Fruit fly (Drosophila melanogaster) whole organism, embryonic: Measurements from ENCODE around the gene Pcif1.

ENCODE experiments used
- Atf6 ChIP-seq: fragments of 200-800 bp; sonication (Bioruptor generic); IDR thresholded peaks from 2 replicates; pipeline ENCODE4 v1.3.6; 2022; ENCODE audit warnings: missing biosample characterization, missing genetic modification characterization
- CG1024 ChIP-seq: fragments of 200-800 bp; sonication (Bioruptor generic); IDR thresholded peaks from 2 replicates; pipeline ENCODE4 v1.3.6; 2022; ENCODE audit warnings: missing biosample characterization, missing genetic modification characterization
- CG10274 ChIP-seq: fragments of 200-800 bp; sonication (Bioruptor generic); optimal IDR thresholded peaks from 3 replicates; lab custom pipeline; 2017; ENCODE audit warnings: missing biosample characterization, mild to moderate bottlenecking, missing genetic modification characterization
- CG12391 ChIP-seq: fragments of 200-800 bp; sonication (Bioruptor generic); optimal IDR thresholded peaks from 3 replicates; lab custom pipeline; 2018; ENCODE audit warnings: missing biosample characterization, mild to moderate bottlenecking, missing genetic modification characterization, moderate library complexity
- CG14860 ChIP-seq: fragments of 200-800 bp; sonication (Bioruptor generic); IDR thresholded peaks from 3 replicates; pipeline ENCODE4 v1.3.6; 2022; ENCODE audit warnings: missing biosample characterization, missing genetic modification characterization; ENCODE audit not compliant: partially characterized antibody
- CG1529 ChIP-seq: fragments of 200-800 bp; sonication (Bioruptor generic); optimal IDR thresholded peaks from 3 replicates; lab custom pipeline; 2018; ENCODE audit warnings: missing biosample characterization, missing genetic modification characterization
- CG15696 ChIP-seq: fragments of 200-800 bp; sonication (Bioruptor generic); optimal IDR thresholded peaks from 2 replicates; lab custom pipeline; 2019; ENCODE audit warnings: missing biosample characterization, mild to moderate bottlenecking, missing genetic modification characterization, moderate library complexity
- CG1603 ChIP-seq: fragments of 200-800 bp; sonication (Bioruptor generic); optimal IDR thresholded peaks from 2 replicates; lab custom pipeline; 2019; ENCODE audit warnings: missing biosample characterization, mild to moderate bottlenecking, missing genetic modification characterization, moderate library complexity
- CG1647 ChIP-seq: fragments of 200-800 bp; sonication (Bioruptor generic); optimal IDR thresholded peaks from 3 replicates; lab custom pipeline; 2016; ENCODE audit warnings: missing biosample characterization, missing genetic modification characterization
- CG17829 ChIP-seq: fragments of 200-800 bp; optimal IDR thresholded peaks from 2 replicates; lab custom pipeline; 2019; ENCODE audit warnings: missing biosample characterization, mild to moderate bottlenecking, missing genetic modification characterization, moderate library complexity
- CG2129 ChIP-seq: fragments of 200-800 bp; sonication (Bioruptor generic); IDR thresholded peaks from 2 replicates; pipeline ENCODE4 v1.3.6; 2022; ENCODE audit warnings: missing biosample characterization, missing genetic modification characterization; ENCODE audit not compliant: partially characterized antibody
- CG30020 ChIP-seq: fragments of 200-800 bp; optimal IDR thresholded peaks from 2 replicates; lab custom pipeline; 2019; ENCODE audit warnings: missing biosample characterization, mild to moderate bottlenecking, missing genetic modification characterization, moderate library complexity
- CG31224 ChIP-seq: fragments of 200-800 bp; sonication (Bioruptor generic); IDR thresholded peaks from 2 replicates; pipeline ENCODE4 v1.3.6; 2022; ENCODE audit warnings: missing biosample characterization, missing genetic modification characterization
- CG31388 ChIP-seq: fragments of 200-800 bp; sonication (Bioruptor generic); optimal IDR thresholded peaks from 2 replicates; lab custom pipeline; 2016; ENCODE audit warnings: missing biosample characterization, missing genetic modification characterization
- CG34376 ChIP-seq: fragments of 200-800 bp; sonication (Bioruptor generic); optimal IDR thresholded peaks from 2 replicates; lab custom pipeline; 2018; ENCODE audit warnings: missing biosample characterization, mild to moderate bottlenecking, missing genetic modification characterization
- CG4282 ChIP-seq: fragments of 200-800 bp; sonication (Bioruptor generic); optimal IDR thresholded peaks from 2 replicates; lab custom pipeline; 2016; ENCODE audit warnings: missing biosample characterization, missing genetic modification characterization
- CG5180 ChIP-seq: fragments of 200-800 bp; sonication (Bioruptor generic); optimal IDR thresholded peaks from 3 replicates; lab custom pipeline; 2017; ENCODE audit warnings: missing biosample characterization, missing genetic modification characterization, mild to moderate bottlenecking, moderate library complexity, missing genetic modification reagents
- CG5953 ChIP-seq: fragments of 200-800 bp; sonication (Bioruptor generic); IDR thresholded peaks from 2 replicates; pipeline ENCODE4 v1.3.6; 2022; ENCODE audit warnings: missing biosample characterization, missing genetic modification characterization
- CG7963 ChIP-seq: fragments of 200-800 bp; sonication (Bioruptor generic); IDR thresholded peaks from 3 replicates; pipeline ENCODE4 v1.3.6; 2022; ENCODE audit warnings: missing biosample characterization, missing genetic modification characterization; ENCODE audit not compliant: partially characterized antibody
- CG8281 ChIP-seq: fragments of 200-800 bp; sonication (Bioruptor generic); optimal IDR thresholded peaks from 2 replicates; lab custom pipeline; 2018; ENCODE audit warnings: missing biosample characterization, mild to moderate bottlenecking, missing genetic modification characterization, moderate library complexity
- CG8924 ChIP-seq: fragments of 200-800 bp; optimal IDR thresholded peaks from 3 replicates; lab custom pipeline; 2019; ENCODE audit warnings: missing biosample characterization, mild to moderate bottlenecking, missing genetic modification characterization, moderate library complexity
- CrebB ChIP-seq: fragments of 200-800 bp; sonication (Bioruptor generic); optimal IDR thresholded peaks from 3 replicates; lab custom pipeline; 2018; ENCODE audit warnings: missing biosample characterization, mild to moderate bottlenecking, missing genetic modification characterization
- Dad ChIP-seq: fragments of 200-800 bp; sonication (Bioruptor generic); optimal IDR thresholded peaks from 3 replicates; lab custom pipeline; 2016; ENCODE audit warnings: missing biosample characterization, missing genetic modification characterization
- Deaf1 ChIP-seq: fragments of 200-800 bp; optimal IDR thresholded peaks from 3 replicates; lab custom pipeline; 2019; ENCODE audit warnings: missing biosample characterization, mild to moderate bottlenecking, missing genetic modification characterization, moderate library complexity
- Dip2 ChIP-seq: fragments of 200-800 bp; sonication (Bioruptor generic); IDR thresholded peaks from 2 replicates; pipeline ENCODE4 v1.3.6; 2022; ENCODE audit warnings: missing biosample characterization, missing genetic modification characterization
- Dll ChIP-seq: fragments of 200-800 bp; sonication (Bioruptor generic); IDR thresholded peaks from 4 replicates; pipeline ENCODE4 v1.3.6; 2022; ENCODE audit warnings: missing biosample characterization, missing genetic modification characterization; ENCODE audit not compliant: partially characterized antibody
- GATAe ChIP-seq: fragments of 200-800 bp; sonication (Bioruptor generic); conservative IDR thresholded peaks from 2 replicates; pipeline ENCODE4 v1.3.6; 2022; ENCODE audit warnings: missing biosample characterization, missing genetic modification characterization
- HHEX ChIP-seq: fragments of 200-800 bp; sonication (Bioruptor generic); optimal IDR thresholded peaks from 3 replicates; lab custom pipeline; 2017; ENCODE audit warnings: missing biosample characterization, mild to moderate bottlenecking, missing genetic modification characterization, missing genetic modification reagents
- Hr78 ChIP-seq, 2 experiments: fragments of 200-800 bp in 1 of 2; fragments of >200 bp in 1 of 2; sonication (Bioruptor generic) in 1 of 2; optimal IDR thresholded peaks; 2 replicates each; lab custom pipeline; 2017 to 2019; ENCODE audit warnings: missing biosample characterization in 2 of 2, missing genetic modification characterization in 2 of 2, mild to moderate bottlenecking in 1 of 2, moderate library complexity in 1 of 2
- Max ChIP-seq: fragments of 200-800 bp; sonication (Bioruptor generic); optimal IDR thresholded peaks from 2 replicates; lab custom pipeline; 2016; ENCODE audit warnings: missing biosample characterization, mild to moderate bottlenecking, missing genetic modification characterization
- Oaz ChIP-seq: fragments of 200-800 bp; sonication (Bioruptor generic); IDR thresholded peaks from 2 replicates; pipeline ENCODE4 v1.3.6; 2022; ENCODE audit warnings: missing biosample characterization, missing genetic modification characterization
- Rx ChIP-seq: fragments of 200-800 bp; sonication (Bioruptor generic); IDR thresholded peaks from 2 replicates; pipeline ENCODE4 v1.3.6; 2022; ENCODE audit warnings: missing biosample characterization, missing genetic modification characterization
- Sox100B ChIP-seq: fragments of 200-800 bp; sonication (Bioruptor generic); optimal IDR thresholded peaks from 3 replicates; lab custom pipeline; 2018; ENCODE audit warnings: missing biosample characterization, mild to moderate bottlenecking, missing genetic modification characterization
- Stat92E ChIP-seq, 3 experiments: fragments of >200 bp in 2 of 3; fragments of 200-800 bp in 1 of 3; sonication (Bioruptor generic) in 1 of 3; optimal IDR thresholded peaks; 2 replicates each; lab custom pipeline; 2017 to 2019; ENCODE audit warnings: missing biosample characterization in 3 of 3, missing genetic modification characterization in 3 of 3, mild to moderate bottlenecking in 1 of 3, moderate library complexity in 1 of 3
- Tbp ChIP-seq: fragments of >200 bp; optimal IDR thresholded peaks from 2 replicates; lab custom pipeline; 2018; ENCODE audit warnings: missing biosample characterization, missing genetic modification characterization
- ara ChIP-seq: fragments of 200-800 bp; sonication (Bioruptor generic); IDR thresholded peaks from 2 replicates; pipeline ENCODE4 v1.3.6; 2022; ENCODE audit warnings: missing biosample characterization, missing genetic modification characterization
- ash1 ChIP-seq: fragments of 200-800 bp; sonication (Bioruptor generic); optimal IDR thresholded peaks from 2 replicates; lab custom pipeline; 2018; ENCODE audit warnings: missing biosample characterization, mild to moderate bottlenecking, missing genetic modification characterization
- ato ChIP-seq: fragments of 200-800 bp; sonication (Bioruptor generic); IDR thresholded peaks from 2 replicates; pipeline ENCODE4 v1.3.6; 2022; ENCODE audit warnings: missing biosample characterization, missing genetic modification characterization; ENCODE audit not compliant: partially characterized antibody
- danr ChIP-seq: fragments of 200-800 bp; sonication (Bioruptor generic); IDR thresholded peaks from 2 replicates; pipeline ENCODE4 v1.3.6; 2022; ENCODE audit warnings: missing biosample characterization, missing genetic modification characterization
- fd64A ChIP-seq: fragments of 200-800 bp; sonication (Bioruptor generic); optimal IDR thresholded peaks from 3 replicates; lab custom pipeline; 2018; ENCODE audit warnings: missing biosample characterization, mild to moderate bottlenecking, missing genetic modification characterization
- gsb ChIP-seq: fragments of 200-800 bp; sonication (Bioruptor generic); IDR thresholded peaks from 2 replicates; pipeline ENCODE4 v1.3.6; 2022; ENCODE audit warnings: missing biosample characterization, missing genetic modification characterization
- lov ChIP-seq, 2 experiments: fragments of 200-800 bp in 1 of 2; fragments of >200 bp in 1 of 2; sonication (Bioruptor generic) in 1 of 2; IDR thresholded peaks in 1 of 2; optimal IDR thresholded peaks in 1 of 2; 2 replicates in 1 of 2; 3 replicates in 1 of 2; pipeline versions ENCODE4 v1.3.6 to Lab custom; 2017 to 2022; ENCODE audit warnings: missing biosample characterization in 1 of 2, missing genetic modification characterization in 1 of 2
- phol ChIP-seq: fragments of 200-800 bp; sonication (Bioruptor generic); optimal IDR thresholded peaks from 3 replicates; lab custom pipeline; 2018; ENCODE audit warnings: missing biosample characterization, mild to moderate bottlenecking, missing genetic modification characterization, moderate library complexity
- psq ChIP-seq: fragments of 200-800 bp; sonication (Bioruptor generic); optimal IDR thresholded peaks from 2 replicates; lab custom pipeline; 2017; ENCODE audit warnings: missing biosample characterization, missing genetic modification characterization
- sens-2 ChIP-seq: fragments of 200-800 bp; sonication (Bioruptor generic); IDR thresholded peaks from 2 replicates; pipeline ENCODE4 v1.3.6; 2022; ENCODE audit warnings: missing biosample characterization, missing genetic modification characterization
- slp2 ChIP-seq: fragments of 200-800 bp; sonication (Bioruptor generic); optimal IDR thresholded peaks from 2 replicates; lab custom pipeline; 2016; ENCODE audit warnings: missing biosample characterization, missing genetic modification characterization
- tio ChIP-seq: fragments of 200-800 bp; sonication (Bioruptor generic); optimal IDR thresholded peaks from 2 replicates; lab custom pipeline; 2017; ENCODE audit warnings: missing biosample characterization, missing genetic modification characterization, inconsistent platforms

Gene Pcif1

DNA sequence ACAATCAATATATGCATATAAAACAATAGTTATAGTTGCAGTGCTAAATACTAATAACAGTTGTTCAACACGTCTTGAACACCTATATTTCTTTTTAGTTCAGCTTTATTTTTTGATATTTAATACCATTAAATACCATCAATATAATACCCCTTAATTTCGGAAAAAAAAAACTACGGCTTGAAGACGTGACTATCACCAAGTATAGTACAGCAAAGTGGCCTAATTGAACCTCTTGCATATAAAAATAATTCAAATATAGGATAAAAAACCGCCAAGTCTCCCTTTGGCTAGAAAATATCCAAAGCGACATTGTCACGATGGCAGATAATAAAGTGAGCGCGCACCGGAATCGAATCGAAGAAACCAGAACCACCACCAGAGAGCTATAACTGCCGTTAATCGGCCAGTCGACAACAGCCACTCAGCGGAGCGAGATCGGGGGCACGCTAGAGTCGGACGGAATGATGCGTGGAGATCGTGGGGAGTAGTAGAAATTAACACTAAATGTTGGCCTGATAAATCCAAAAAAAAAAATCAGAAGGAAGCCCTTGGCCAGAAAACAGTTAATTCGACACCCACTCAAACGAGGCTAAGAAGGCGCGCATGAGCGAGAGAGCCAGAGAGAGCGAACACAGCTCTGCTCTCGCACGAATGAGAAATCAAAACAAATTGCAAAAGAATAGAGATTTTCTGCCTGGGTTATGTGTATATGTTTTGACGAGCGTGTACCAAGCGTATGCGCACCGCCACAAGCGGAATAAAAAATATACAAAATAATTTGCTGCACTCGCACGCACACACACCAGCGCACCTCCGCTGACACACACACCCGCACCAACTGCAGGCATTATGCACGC is 955 bp downstream of the Pcif1 start (continued):
- TF ChIP-seq Sox100B (GFP tag; lab: Kevin White, UChicago), result no peak
- TF ChIP-seq lov (optimal IDR thresholded peaks at IDR 0.05; lab: Kevin White, UChicago), result no peak
- TF ChIP-seq lov (GFP tag; IDR thresholded peaks at IDR 0.05; lab: Robert Waterston, UW), result no peak
- TF ChIP-seq tio, result no peak
- peak; percentile 45; the same call in 1 of the 2 replicates for TF ChIP-seq Atf6 (GFP tag; lab: Robert Waterston, UW)
- TF ChIP-seq CG31388 (GFP tag; lab: Kevin White, UChicago), result no peak
- no peak for TF ChIP-seq CG31224 (GFP tag; lab: Robert Waterston, UW)
- TF ChIP-seq fd64A, result no peak
- TF ChIP-seq slp2, result no peak
- no peak for TF ChIP-seq CG7963
- TF ChIP-seq CG1647 (GFP tag; lab: Kevin White, UChicago), result no peak
- TF ChIP-seq CrebB (tag; lab: Kevin White, UChicago), result no peak
- no peak for TF ChIP-seq CG2129
- TF ChIP-seq CG15696 (tag; lab: Kevin White, UChicago), result peak; percentile 35
- no peak for TF ChIP-seq GATAe (GFP tag; lab: Robert Waterston, UW)
- TF ChIP-seq ara, result no peak; the same call in 1 of the 2 replicates
- no peak for TF ChIP-seq gsb (GFP tag; lab: Robert Waterston, UW)
- TF ChIP-seq CG17829 (tag; lab: Kevin White, UChicago), result peak; percentile 27
- TF ChIP-seq CG5953 (GFP tag; lab: Robert Waterston, UW), result no peak
- TF ChIP-seq ash1 (GFP tag; lab: Kevin White, UChicago), result no peak
- TF ChIP-seq psq (GFP tag; lab: Kevin White, UChicago), result peak; percentile 66
- TF ChIP-seq Oaz (GFP tag; lab: Robert Waterston, UW), result no peak
- TF ChIP-seq CG30020 (tag; lab: Kevin White, UChicago), result peak; percentile 19
- TF ChIP-seq Deaf1, result peak; percentile 35
- peak; percentile 83 for TF ChIP-seq Tbp (GFP tag; lab: Kevin White, UChicago)
- TF ChIP-seq Dad (GFP tag; lab: Kevin White, UChicago), result no peak
- peak; percentile 50 for TF ChIP-seq phol (tag; lab: Kevin White, UChicago)
- no peak for TF ChIP-seq CG1024 (GFP tag; lab: Robert Waterston, UW)
- TF ChIP-seq sens-2 (GFP tag; lab: Robert Waterston, UW), result peak; percentile 35; the same call in 1 of the 2 replicates
- peak; percentile 44 for TF ChIP-seq Max (GFP tag; lab: Kevin White, UChicago)
- no peak for TF ChIP-seq HHEX (GFP tag; lab: Kevin White, UChicago)
- TF ChIP-seq ato, result 0 out of 2 replicates have a peak, but pooled peaks have one; percentile 44
- TF ChIP-seq Stat92E (GFP tag; optimal IDR thresholded peaks at IDR 0.05; lab: Kevin White, UChicago), result peak in 1 of 3 experiments; percentile 61
- TF ChIP-seq CG4282 (GFP tag; lab: Kevin White, UChicago), result no peak
- TF ChIP-seq CG8924, result peak; percentile 40
- TF ChIP-seq Dip2 (GFP tag; lab: Robert Waterston, UW), result no peak
- TF ChIP-seq danr (GFP tag; lab: Robert Waterston, UW), result no peak
- TF ChIP-seq Dll (GFP tag; lab: Robert Waterston, UW), result no peak; the same call in 3 of the 4 replicates
- no peak for TF ChIP-seq CG10274 (GFP tag; lab: Kevin White, UChicago)
- TF ChIP-seq CG14860 (GFP tag; lab: Robert Waterston, UW), result no peak
- TF ChIP-seq CG34376, result peak; percentile 39
- no peak for TF ChIP-seq CG1603 (tag; lab: Kevin White, UChicago)
- TF ChIP-seq Hr78 (GFP tag; optimal IDR thresholded peaks at IDR 0.05; lab: Kevin White, UChicago), result no peak
- TF ChIP-seq CG1529, result no peak
- TF ChIP-seq CG12391 (tag; lab: Kevin White, UChicago), result peak; percentile 57
- TF ChIP-seq CG8281 (tag; lab: Kevin White, UChicago), result peak; percentile 0
- no peak for TF ChIP-seq CG5180 (GFP tag; lab: Kevin White, UChicago)
- TF ChIP-seq Rx, result no peak
